Worm (Caenorhabditis elegans) whole organism, L4 larva: Measurements from ENCODE around the gene str-87.

Experiments used
- R02D3.7 ChIP-seq: fragments of 150-350 bp; sonication (generic microtip); optimal IDR thresholded peaks from 3 replicates; lab custom pipeline; 2014; ENCODE audit warnings: missing biosample characterization, missing genetic modification characterization
- Y105C5A.15 ChIP-seq: fragments of 200-800 bp; sonication (Bioruptor generic); IDR thresholded peaks from 2 replicates; pipeline ENCODE4 v1.3.6; 2022; ENCODE audit warnings: missing genetic modification characterization, missing compliant biosample characterization
- egl-27 ChIP-seq: sonication (generic microtip); optimal IDR thresholded peaks from 3 replicates; lab custom pipeline; 2017; ENCODE audit warnings: missing biosample characterization, missing genetic modification reagents, missing genetic modification characterization
- lin-1 ChIP-seq: fragments of 200-800 bp; sonication (Bioruptor generic); IDR thresholded peaks from 2 replicates; pipeline ENCODE4 v1.3.6; 2022; ENCODE audit warnings: missing genetic modification reagents, missing genetic modification characterization, missing compliant biosample characterization
- lin-39 ChIP-seq: fragments of 150-350 bp; optimal IDR thresholded peaks from 2 replicates; lab custom pipeline; 2014; ENCODE audit warnings: missing biosample characterization, missing genetic modification reagents, missing genetic modification characterization
- mxl-2 ChIP-seq: fragments of 200-800 bp; sonication (Bioruptor generic); conservative IDR thresholded peaks from 2 replicates; pipeline ENCODE4 v1.3.6; 2022; ENCODE audit warnings: missing genetic modification reagents, missing genetic modification characterization, missing compliant biosample characterization
- nhr-11 ChIP-seq: fragments of 150-350 bp; optimal IDR thresholded peaks from 2 replicates; lab custom pipeline; 2014; ENCODE audit warnings: missing biosample characterization, missing genetic modification characterization
- nhr-237 ChIP-seq: sonication (generic microtip); optimal IDR thresholded peaks from 2 replicates; lab custom pipeline; 2017; ENCODE audit warnings: missing biosample characterization, missing genetic modification characterization
- nhr-42 ChIP-seq: fragments of 200-800 bp; sonication (Bioruptor generic); IDR thresholded peaks from 2 replicates; pipeline ENCODE4 v1.3.6; 2022; ENCODE audit warnings: missing genetic modification characterization, missing compliant biosample characterization
- nhr-76 ChIP-seq: fragments of 150-350 bp; optimal IDR thresholded peaks from 2 replicates; lab custom pipeline; 2014; ENCODE audit warnings: missing biosample characterization, missing genetic modification characterization
- tag-97 ChIP-seq: fragments of 200-800 bp; sonication (Bioruptor generic); IDR thresholded peaks from 2 replicates; pipeline ENCODE4 v1.3.6; 2022; ENCODE audit warnings: missing genetic modification characterization, missing compliant biosample characterization
- ztf-11 ChIP-seq: fragments of 150-350 bp; optimal IDR thresholded peaks from 2 replicates; lab custom pipeline; 2014; ENCODE audit warnings: missing biosample characterization, missing genetic modification characterization

- TF ChIP-seq tag-97 (GFP tag; lab: Robert Waterston, UW) (no peak), nhr-76 (tag; lab: Kevin White, UChicago) (no peak), egl-27 (tag; lab: Kevin White, UChicago) (no peak), lin-39 (no peak), Y105C5A.15 (no peak), lin-1 (GFP tag; lab: Robert Waterston, UW) (no peak), nhr-237 (tag; lab: Kevin White, UChicago) (no peak), ztf-11 (tag; lab: Kevin White, UChicago) (no peak), R02D3.7 (tag; lab: Kevin White, UChicago) (no peak), mxl-2 (GFP tag; lab: Robert Waterston, UW) (no peak), nhr-11 (tag; lab: Kevin White, UChicago) (no peak), nhr-42 (GFP tag; lab: Robert Waterston, UW) (no peak)
Observed at ce11 chrV:8948365-8948764, 39.6 kb downstream of the str-87 start.
